Fruit fly (Drosophila melanogaster): Measurements from ENCODE around the gene CG43707.

DNA sequence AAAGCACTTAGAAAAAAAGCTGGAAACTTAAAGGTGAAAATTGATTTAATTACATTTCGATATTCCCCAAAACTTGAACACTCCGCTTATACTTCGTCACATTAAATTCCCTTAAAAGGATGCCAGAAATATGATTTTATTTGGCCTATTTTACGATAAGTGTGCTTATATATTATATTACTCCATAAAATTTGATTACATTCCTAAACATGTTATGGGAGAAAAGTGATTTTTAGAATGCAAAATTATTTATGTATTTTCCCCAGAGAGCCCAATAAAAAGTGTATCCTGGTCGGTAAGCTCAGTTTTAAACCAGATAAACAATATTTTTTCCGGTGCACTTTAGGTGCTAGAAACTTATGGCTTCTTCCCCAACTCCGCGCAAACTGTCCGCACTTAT lies 19.4 kb upstream of the CG43707 start:
- TF ChIP-seq Dll (optimal IDR thresholded peaks at IDR 0.05), result no peak
- TF ChIP-seq pan (optimal IDR thresholded peaks at IDR 0.05), result no peak
